Fruit fly (Drosophila melanogaster) Kc167 (cell line): Measurements from ENCODE around the gene CG4367.

Experiments
- Myc ChIP-seq: fragments of >200 bp; optimal IDR thresholded peaks from 2 replicates; lab custom pipeline; 2017; ENCODE audit warnings: missing external identifiers
- Sin3A ChIP-seq: fragments of >200 bp; optimal IDR thresholded peaks from 2 replicates; lab custom pipeline; 2018; ENCODE audit warnings: missing external identifiers
- h ChIP-seq: fragments of >200 bp; optimal IDR thresholded peaks from 3 replicates; lab custom pipeline; 2018; ENCODE audit warnings: missing external identifiers
- insv ChIP-seq: fragments of >200 bp; optimal IDR thresholded peaks from 3 replicates; lab custom pipeline; 2018; ENCODE audit warnings: missing external identifiers
- psq ChIP-seq: fragments of >200 bp; optimal IDR thresholded peaks from 2 replicates; lab custom pipeline; 2017; ENCODE audit warnings: missing external identifiers
- ttk ChIP-seq: sonication (Bioruptor generic); optimal IDR thresholded peaks from 2 replicates; lab custom pipeline; 2017; ENCODE audit warnings: missing external identifiers

dm6 chr3R:20286758-20287157, 18.0 kb downstream of the CG4367 start:
- TF ChIP-seq h (lab: Kevin White, UChicago): no peak
- TF ChIP-seq insv (lab: Kevin White, UChicago): no peak
- TF ChIP-seq psq (lab: Kevin White, UChicago): no peak
- no peak for TF ChIP-seq Myc
- TF ChIP-seq Sin3A (lab: Kevin White, UChicago): no peak
- TF ChIP-seq ttk (lab: Kevin White, UChicago): no peak
